In genomic region chr3R:7961348-7961747, dm6 we compare ENCODE assay signal across 2 fruit fly cellular contexts.
A peak's percentile ranks its signal among the peaks of the same experiment; 100 is the strongest.
TF ChIP-seq lines count a peak whose summit lies in the region.

No protein-coding gene starts in this region.

- no peak for TF ChIP-seq CTCF in whole organism, embryonic (GFP tag; optimal IDR thresholded peaks at IDR 0.05; lab: Kevin White, UChicago)

TF ChIP-seq in whole organism, embryonic, 481 proteins besides CTCF, POLR2A, EP300 and RAD21:
- TF ChIP-seq Nf-YB (GFP tag; optimal IDR thresholded peaks at IDR 0.05; lab: Kevin White, UChicago) (peak; percentile 69), seq (GFP tag; IDR thresholded peaks at IDR 0.05; lab: Robert Waterston, UW) (no peak)

TF ChIP-seq in whole organism, prepupa, 60 proteins besides CTCF, POLR2A, EP300 and RAD21:
- TF ChIP-seq dsx (GFP tag; optimal IDR thresholded peaks at IDR 0.05; lab: Kevin White, UChicago; ENCODE audit: poor library complexity, severe bottlenecking) = peak; percentile 84
- TF ChIP-seq CG11902 (GFP tag; optimal IDR thresholded peaks at IDR 0.05; lab: Kevin White, UChicago) = no peak
- no peak for TF ChIP-seq pdm3 (GFP tag; optimal IDR thresholded peaks at IDR 0.05; lab: Kevin White, UChicago)
